Worm (Caenorhabditis elegans) whole organism, early embryonic: ENCODE results near the gene T10B9.14.
A peak's percentile ranks its signal among the peaks of the same experiment; 100 is the strongest.

Experiments
- B0310.2 ChIP-seq: sonication (generic microtip); optimal IDR thresholded peaks from 2 replicates; lab custom pipeline; 2016; ENCODE audit warnings: mild to moderate bottlenecking, missing genetic modification characterization, missing compliant biosample characterization
- F13C5.2 ChIP-seq: sonication (generic microtip); optimal IDR thresholded peaks from 2 replicates; lab custom pipeline; 2017; ENCODE audit warnings: mild to moderate bottlenecking, missing genetic modification characterization, inconsistent platforms, missing compliant biosample characterization
- aly-1 ChIP-seq: sonication (generic microtip); optimal IDR thresholded peaks from 2 replicates; lab custom pipeline; 2016; ENCODE audit warnings: missing genetic modification characterization, missing compliant biosample characterization
- ama-1 ChIP-seq: fragments of 150-350 bp; optimal IDR thresholded peaks from 2 replicates; lab custom pipeline; 2014
- ceh-13 ChIP-seq: fragments of 200-800 bp; sonication (Bioruptor generic); optimal IDR thresholded peaks from 2 replicates; lab custom pipeline; 2018; ENCODE audit warnings: mild to moderate bottlenecking, missing genetic modification characterization, missing compliant biosample characterization
- ceh-36 ChIP-seq: sonication (generic microtip); optimal IDR thresholded peaks from 2 replicates; lab custom pipeline; 2016; ENCODE audit warnings: missing genetic modification characterization, inconsistent platforms, missing compliant biosample characterization
- ets-7 ChIP-seq: sonication (generic microtip); optimal IDR thresholded peaks from 2 replicates; lab custom pipeline; 2016; ENCODE audit warnings: missing genotype, missing genetic modification characterization, missing compliant biosample characterization
- flt-1 ChIP-seq: fragments of 200-800 bp; sonication (Bioruptor generic); IDR thresholded peaks from 2 replicates; pipeline ENCODE4 v1.3.6; 2022; ENCODE audit warnings: missing genetic modification characterization, missing compliant biosample characterization
- hmbx-1 ChIP-seq: sonication (generic microtip); optimal IDR thresholded peaks from 2 replicates; lab custom pipeline; 2016; ENCODE audit warnings: mild to moderate bottlenecking, missing genetic modification characterization, missing compliant biosample characterization
- hmg-4 ChIP-seq: fragments of 200-800 bp; sonication (Bioruptor generic); optimal IDR thresholded peaks from 2 replicates; lab custom pipeline; 2018; ENCODE audit warnings: mild to moderate bottlenecking, missing genetic modification characterization, missing compliant biosample characterization
- hnd-1 ChIP-seq: sonication (generic microtip); optimal IDR thresholded peaks from 2 replicates; lab custom pipeline; 2016; ENCODE audit warnings: missing genetic modification characterization, missing compliant biosample characterization
- pes-1 ChIP-seq: fragments of 200-800 bp; sonication (Bioruptor generic); IDR thresholded peaks from 2 replicates; pipeline ENCODE4 v1.3.6; 2022; ENCODE audit warnings: missing genetic modification reagents, missing genetic modification characterization, missing compliant biosample characterization
- scrt-1 ChIP-seq: fragments of 200-800 bp; sonication (Bioruptor generic); IDR thresholded peaks from 2 replicates; pipeline ENCODE4 v1.3.6; 2022; ENCODE audit warnings: missing genetic modification characterization, missing compliant biosample characterization
- sea-1 ChIP-seq: fragments of 200-800 bp; sonication (Bioruptor generic); conservative IDR thresholded peaks from 2 replicates; pipeline ENCODE4 v1.3.6; 2022; ENCODE audit warnings: missing genetic modification characterization, missing compliant biosample characterization
- tbx-11 ChIP-seq: fragments of 200-800 bp; sonication (Bioruptor generic); IDR thresholded peaks from 2 replicates; pipeline ENCODE4 v1.3.6; 2022; ENCODE audit warnings: missing genetic modification characterization, missing compliant biosample characterization
- tbx-37 ChIP-seq: fragments of 200-800 bp; sonication (Bioruptor generic); conservative IDR thresholded peaks from 2 replicates; pipeline ENCODE4 v1.3.6; 2022; ENCODE audit warnings: missing genetic modification reagents, missing genetic modification characterization, missing compliant biosample characterization
- tra-4 ChIP-seq: sonication (generic microtip); optimal IDR thresholded peaks from 2 replicates; lab custom pipeline; 2017; ENCODE audit warnings: missing genetic modification characterization, missing compliant biosample characterization

T10B9.14 gene

ce11 chrII:9781842-9782241, 395 bp downstream of the T10B9.14 start, which contains the start of gene cyp-13A1:
Gene cyp-13A1, minus strand, starts transcription at chrII:9781997.
- TF ChIP-seq ceh-36 (tag; lab: Kevin White, UChicago) (no peak), scrt-1 (GFP tag; lab: Robert Waterston, UW) (no peak)

ce11 chrII:9778495-9778894, 3.7 kb downstream of the T10B9.14 start:
- TF ChIP-seq sea-1 (GFP tag; lab: Robert Waterston, UW) (no peak), tbx-37 (GFP tag; lab: Robert Waterston, UW) (no peak), aly-1 (tag; lab: Kevin White, UChicago) (no peak), hnd-1 (tag; lab: Kevin White, UChicago) (no peak)

ce11 chrII:9775790-9776189, 6.4 kb downstream of the T10B9.14 start, which contains the start of gene T10B9.9:
Gene T10B9.9, minus strand, starts transcription at chrII:9775890.
- TF ChIP-seq tra-4 (tag; lab: Kevin White, UChicago), result no peak

DNA sequence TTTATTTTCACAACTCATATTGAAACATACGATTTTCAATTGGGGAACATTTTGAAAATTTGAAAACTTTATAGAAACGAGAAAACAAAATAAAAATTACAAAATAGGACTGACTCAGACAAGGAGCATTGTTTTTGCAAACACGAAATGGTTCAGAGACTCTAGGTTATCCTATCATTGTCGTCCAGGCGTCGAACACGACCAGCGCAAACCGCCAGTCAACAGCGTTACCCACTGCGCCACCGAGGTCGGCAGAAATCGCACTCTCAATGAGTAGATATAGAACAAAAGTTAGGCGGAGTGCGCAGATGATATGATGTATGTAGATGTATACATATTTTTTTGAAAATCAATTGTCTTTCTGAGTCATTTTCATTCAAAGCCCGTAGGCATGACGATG, 7.6 kb downstream of the T10B9.14 start:
- TF ChIP-seq ceh-36 (tag; lab: Kevin White, UChicago) (peak; percentile 68), hmbx-1 (tag; lab: Kevin White, UChicago) (peak; percentile 67), tra-4 (tag; lab: Kevin White, UChicago) (peak; percentile 56), tbx-37 (GFP tag; lab: Robert Waterston, UW) (peak; percentile 87), ets-7 (tag; lab: Kevin White, UChicago) (peak; percentile 60), ama-1 (no peak), aly-1 (tag; lab: Kevin White, UChicago) (peak; percentile 87), tbx-11 (peak; percentile 90), scrt-1 (GFP tag; lab: Robert Waterston, UW) (peak; percentile 92), pes-1 (GFP tag; lab: Robert Waterston, UW) (peak; percentile 91), ceh-13 (GFP tag; lab: Kevin White, UChicago) (peak; percentile 79), hmg-4 (GFP tag; lab: Kevin White, UChicago) (no peak), sea-1 (GFP tag; lab: Robert Waterston, UW) (peak; percentile 92), B0310.2 (tag; lab: Kevin White, UChicago) (peak; percentile 71), flt-1 (GFP tag; lab: Robert Waterston, UW) (peak; percentile 87), F13C5.2 (tag; lab: Kevin White, UChicago) (peak; percentile 86), hnd-1 (tag; lab: Kevin White, UChicago) (peak; percentile 60)

DNA sequence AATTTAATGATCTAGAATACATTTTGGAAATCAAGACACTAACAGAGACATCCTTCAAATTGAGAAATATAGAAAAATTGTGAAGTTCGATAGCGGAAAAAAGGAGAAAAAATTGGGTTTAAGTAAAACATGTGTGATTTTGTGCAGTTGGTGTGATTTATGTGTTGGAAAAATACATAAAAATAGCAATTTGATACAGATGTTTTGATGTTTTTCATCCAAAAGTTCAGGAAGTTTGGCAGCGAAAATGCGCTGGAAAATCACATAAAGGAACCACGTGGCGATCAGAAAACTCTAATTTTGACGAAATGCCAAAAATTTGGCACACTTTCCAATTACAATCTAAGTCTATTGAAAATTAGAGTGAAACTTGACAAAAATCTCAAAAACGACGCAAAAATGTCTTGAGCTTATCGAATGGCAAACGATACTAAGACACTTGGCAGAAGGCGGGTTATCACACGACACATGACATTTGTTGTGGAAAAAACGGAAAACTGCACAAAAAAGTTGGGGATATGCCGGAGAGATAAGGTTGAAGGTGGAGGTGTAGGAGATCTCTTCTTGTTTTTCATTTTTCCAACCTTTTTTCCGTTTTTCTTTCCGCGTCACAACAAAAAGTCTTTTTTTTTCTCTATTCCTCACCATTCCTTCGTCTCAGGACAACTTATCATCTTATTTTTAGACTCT, 8.2 kb downstream of the T10B9.14 start, which contains the start of gene ZK1321.4:
TSS of gene ZK1321.4 (minus strand) at position 51 of the 690 bp plus-strand sequence.
- TF ChIP-seq tbx-11 (no peak), hnd-1 (tag; lab: Kevin White, UChicago) (no peak), hmg-4 (GFP tag; lab: Kevin White, UChicago) (no peak), sea-1 (GFP tag; lab: Robert Waterston, UW) (no peak), flt-1 (GFP tag; lab: Robert Waterston, UW) (no peak), ceh-13 (GFP tag; lab: Kevin White, UChicago) (no peak), B0310.2 (tag; lab: Kevin White, UChicago) (no peak), F13C5.2 (tag; lab: Kevin White, UChicago) (no peak), tra-4 (tag; lab: Kevin White, UChicago) (no peak), ets-7 (tag; lab: Kevin White, UChicago) (no peak), tbx-37 (GFP tag; lab: Robert Waterston, UW) (no peak)

ce11 chrII:9769797-9770520, 12.3 kb downstream of the T10B9.14 start, which contains the start of gene aqp-10:
Gene aqp-10, minus strand, starts transcription at chrII:9769847.
- no peak for TF ChIP-seq aly-1 (tag; lab: Kevin White, UChicago)
- TF ChIP-seq sea-1 (GFP tag; lab: Robert Waterston, UW), result no peak
- TF ChIP-seq hmbx-1 (tag; lab: Kevin White, UChicago), result no peak
- no peak for TF ChIP-seq ceh-36 (tag; lab: Kevin White, UChicago)
- no peak for TF ChIP-seq scrt-1 (GFP tag; lab: Robert Waterston, UW)
- TF ChIP-seq pes-1 (GFP tag; lab: Robert Waterston, UW), result no peak
- TF ChIP-seq hnd-1 (tag; lab: Kevin White, UChicago), result no peak
- no peak for TF ChIP-seq ceh-13 (GFP tag; lab: Kevin White, UChicago)
- TF ChIP-seq B0310.2 (tag; lab: Kevin White, UChicago), result no peak
- TF ChIP-seq F13C5.2 (tag; lab: Kevin White, UChicago), result no peak
- no peak for TF ChIP-seq tbx-37 (GFP tag; lab: Robert Waterston, UW)
- TF ChIP-seq ets-7 (tag; lab: Kevin White, UChicago), result no peak
- no peak for TF ChIP-seq ama-1
- TF ChIP-seq flt-1 (GFP tag; lab: Robert Waterston, UW), result no peak
- TF ChIP-seq tbx-11, result no peak

DNA sequence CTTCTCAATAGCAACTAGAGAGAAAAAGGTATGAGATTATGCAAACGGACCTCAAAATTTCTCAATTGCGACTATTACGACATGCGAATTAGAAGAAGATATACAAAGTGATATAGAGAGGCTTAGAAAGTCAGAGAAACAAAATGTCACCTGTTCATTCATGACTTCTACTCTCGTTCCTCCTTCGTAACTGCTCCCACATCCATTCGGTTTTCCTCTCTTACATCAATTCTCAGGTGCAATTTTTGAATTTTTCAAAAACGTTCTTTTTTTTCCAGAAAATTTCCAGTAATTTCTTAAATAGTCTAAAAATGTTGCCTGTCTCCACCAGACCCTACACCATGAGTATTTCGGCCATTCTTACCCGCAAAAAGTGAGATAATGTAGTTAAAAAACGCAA, 17.5 kb downstream of the T10B9.14 start:
- TF ChIP-seq flt-1 (GFP tag; lab: Robert Waterston, UW) (no peak), ets-7 (tag; lab: Kevin White, UChicago) (no peak), hmg-4 (GFP tag; lab: Kevin White, UChicago) (no peak), aly-1 (tag; lab: Kevin White, UChicago) (no peak), hmbx-1 (tag; lab: Kevin White, UChicago) (no peak), tbx-37 (GFP tag; lab: Robert Waterston, UW) (no peak), B0310.2 (tag; lab: Kevin White, UChicago) (no peak), sea-1 (GFP tag; lab: Robert Waterston, UW) (no peak), ceh-36 (tag; lab: Kevin White, UChicago) (no peak), hnd-1 (tag; lab: Kevin White, UChicago) (no peak), ama-1 (no peak), ceh-13 (GFP tag; lab: Kevin White, UChicago) (no peak), pes-1 (GFP tag; lab: Robert Waterston, UW) (no peak), tbx-11 (no peak), F13C5.2 (tag; lab: Kevin White, UChicago) (no peak)
